Fruit fly (Drosophila melanogaster): ENCODE results near the gene Dhrs4.

Dhrs4 gene

dm6 chr3L:5154917-5155613, 13.6 kb upstream of the Dhrs4 start (continued):
- no peak for TF ChIP-seq CG6854 (GFP tag; optimal IDR thresholded peaks at IDR 0.05)
- peak; percentile 63; the same call in 2 of the 3 replicates for TF ChIP-seq CG8119 (GFP tag; IDR thresholded peaks at IDR 0.05)
- peak; percentile 12 for TF ChIP-seq CG11762 (GFP tag; optimal IDR thresholded peaks at IDR 0.05; ENCODE audit: insufficient read depth)
- no peak for TF ChIP-seq Hr38 (GFP tag; optimal IDR thresholded peaks at IDR 0.05)
- peak; percentile 61; the same call in 1 of the 2 replicates for TF ChIP-seq CG15336 (GFP tag; IDR thresholded peaks at IDR 0.05)
- TF ChIP-seq fd59A (GFP tag; optimal IDR thresholded peaks at IDR 0.05) = no peak
- TF ChIP-seq fkh (GFP tag; optimal IDR thresholded peaks at IDR 0.05) = no peak
- no peak for TF ChIP-seq CG16779 (tag; optimal IDR thresholded peaks at IDR 0.05)
- peak; percentile 49 for TF ChIP-seq Sox14 (GFP tag; optimal IDR thresholded peaks at IDR 0.05)
- TF ChIP-seq Met (GFP tag; optimal IDR thresholded peaks at IDR 0.05) = no peak
- 0 out of 2 replicates have a peak, but pooled peaks have one; percentile 29 for TF ChIP-seq CG11294 (GFP tag; IDR thresholded peaks at IDR 0.05)
- no peak for TF ChIP-seq CG3919 (GFP tag; optimal IDR thresholded peaks at IDR 0.05)
- TF ChIP-seq CG32006 (GFP tag; optimal IDR thresholded peaks at IDR 0.05) = no peak
- no peak; the same call in 2 of the 3 replicates for TF ChIP-seq eg (GFP tag; IDR thresholded peaks at IDR 0.05)
- no peak for TF ChIP-seq CG6276 (GFP tag; optimal IDR thresholded peaks at IDR 0.05)
- TF ChIP-seq Ets96B (tag; optimal IDR thresholded peaks at IDR 0.05) = peak; percentile 34
- no peak for TF ChIP-seq CG10669 (GFP tag; optimal IDR thresholded peaks at IDR 0.05)

DNA sequence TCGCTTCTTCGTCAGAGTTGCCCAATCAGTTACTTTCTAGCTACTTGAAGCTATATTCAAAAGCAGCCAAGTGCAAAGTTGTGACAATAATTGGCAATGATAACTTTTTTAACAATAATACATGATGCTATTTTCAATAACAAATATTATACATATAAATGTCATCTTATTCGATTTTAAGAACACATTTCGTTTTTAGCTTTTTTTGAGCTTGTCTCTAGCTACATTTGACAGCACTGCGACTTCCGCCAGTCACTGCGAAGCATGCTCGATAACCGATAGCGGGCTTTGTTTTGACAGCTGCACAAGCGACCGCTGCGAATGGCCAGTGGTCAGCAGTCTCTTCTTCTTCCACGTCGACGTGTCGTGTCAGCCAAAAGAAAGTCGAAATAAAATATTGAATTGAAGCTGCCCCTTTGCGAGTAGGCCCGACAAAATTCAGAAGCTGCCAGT, 10.9 kb upstream of the Dhrs4 start, which contains the start of the genes Gen and Srp54k:
Gene Gen, minus strand, starts transcription at position 23 of the 453 bp plus-strand sequence.
Gene Srp54k, plus strand, starts transcription at position 325 of the 453 bp plus-strand sequence.
- TF ChIP-seq CG6854 (GFP tag; optimal IDR thresholded peaks at IDR 0.05) (peak; percentile 9), fkh (GFP tag; optimal IDR thresholded peaks at IDR 0.05) (no peak), CG6792 (GFP tag; optimal IDR thresholded peaks at IDR 0.05) (no peak), Hr39 (GFP tag; optimal IDR thresholded peaks at IDR 0.05) (no peak), vri (GFP tag; optimal IDR thresholded peaks at IDR 0.05) (no peak), CG11902 (GFP tag; optimal IDR thresholded peaks at IDR 0.05) (no peak), lz (GFP tag; optimal IDR thresholded peaks at IDR 0.05) (peak; percentile 58), CG16779 (tag; optimal IDR thresholded peaks at IDR 0.05) (no peak), acj6 (GFP tag; optimal IDR thresholded peaks at IDR 0.05) (no peak), CG8632 (GFP tag; optimal IDR thresholded peaks at IDR 0.05) (no peak), CG3032 (tag; optimal IDR thresholded peaks at IDR 0.05) (peak; percentile 15), CG6163 (GFP tag; IDR thresholded peaks at IDR 0.05) (0 out of 3 replicates have a peak, but pooled peaks have one; percentile 22), CG4318 (GFP tag; optimal IDR thresholded peaks at IDR 0.05) (no peak), achi (GFP tag; optimal IDR thresholded peaks at IDR 0.05) (peak; percentile 100), CG31627 (GFP tag; optimal IDR thresholded peaks at IDR 0.05) (peak; percentile 41), CG1621 (tag; optimal IDR thresholded peaks at IDR 0.05) (no peak), CG34406 (GFP tag; optimal IDR thresholded peaks at IDR 0.05) (no peak), fd85E (GFP tag; optimal IDR thresholded peaks at IDR 0.05) (no peak), Sox15 (GFP tag; optimal IDR thresholded peaks at IDR 0.05) (no peak), Gug (GFP tag; IDR thresholded peaks at IDR 0.05) (0 out of 2 replicates have a peak, but pooled peaks have one; percentile 20), esn (GFP tag; optimal IDR thresholded peaks at IDR 0.05) (peak; percentile 54), CG6276 (GFP tag; optimal IDR thresholded peaks at IDR 0.05) (no peak)

DNA sequence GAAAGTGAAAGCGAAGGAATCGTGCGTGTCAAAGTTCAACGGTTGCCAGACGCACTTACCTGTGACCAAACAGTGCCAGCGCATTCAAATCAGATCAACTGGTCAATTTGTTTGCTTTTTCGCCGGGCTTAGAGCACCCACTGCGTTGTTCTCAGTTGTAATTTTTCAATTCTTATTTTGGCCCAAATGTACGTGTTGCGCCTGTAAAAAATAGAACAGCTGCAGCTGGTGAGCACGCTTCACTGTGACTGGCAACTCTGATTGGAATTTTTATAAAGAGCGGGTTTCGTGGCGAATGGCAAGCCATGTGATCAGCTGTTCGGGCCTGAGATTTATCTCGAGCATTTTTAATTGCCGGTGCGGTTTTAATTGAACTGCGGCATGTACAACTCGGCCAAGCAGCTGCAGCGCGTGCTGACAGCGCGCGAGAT, 4.4 kb upstream of the Dhrs4 start, which contains the start of the genes Fitm and AlaRS-m:
Gene Fitm, minus strand, starts transcription at position 250 of the 431 bp plus-strand sequence.
Gene AlaRS-m, plus strand, starts transcription at position 285 of the 431 bp plus-strand sequence.
- TF ChIP-seq CG6163 (GFP tag; IDR thresholded peaks at IDR 0.05) = no peak
- peak; percentile 38 for TF ChIP-seq CG6854 (GFP tag; optimal IDR thresholded peaks at IDR 0.05)
- peak; percentile 95 for TF ChIP-seq svp (GFP tag)
- TF ChIP-seq Ets21C (GFP tag; optimal IDR thresholded peaks at IDR 0.05) = no peak
- TF ChIP-seq lz (GFP tag; optimal IDR thresholded peaks at IDR 0.05) = no peak
- TF ChIP-seq Blimp-1 (GFP tag; optimal IDR thresholded peaks at IDR 0.05) = peak; percentile 97
- TF ChIP-seq eg (GFP tag; IDR thresholded peaks at IDR 0.05) = 0 out of 3 replicates have a peak, but pooled peaks have one; percentile 18

Data from whole organism, prepupa.